Worm (Caenorhabditis elegans) whole organism, L2 larva: ENCODE measurements around the gene rpl-7A.

Experiments used
- C34F6.9 ChIP-seq: fragments of 150-350 bp; optimal IDR thresholded peaks from 2 replicates; lab custom pipeline; 2014; ENCODE audit warnings: missing biosample characterization, missing genetic modification characterization
- F13H6.1 ChIP-seq: sonication (generic microtip); optimal IDR thresholded peaks from 2 replicates; lab custom pipeline; 2016; ENCODE audit warnings: missing genetic modification characterization, missing compliant biosample characterization
- R02D3.7 ChIP-seq: fragments of 150-350 bp; optimal IDR thresholded peaks from 2 replicates; lab custom pipeline; 2014; ENCODE audit warnings: missing biosample characterization, missing genetic modification characterization
- ZK546.5 ChIP-seq: sonication (generic microtip); optimal IDR thresholded peaks from 2 replicates; lab custom pipeline; 2017; ENCODE audit warnings: missing biosample characterization, missing genetic modification characterization
- alr-1 ChIP-seq: fragments of 150-350 bp; optimal IDR thresholded peaks from 2 replicates; lab custom pipeline; 2014; ENCODE audit warnings: missing biosample characterization, missing genetic modification characterization
- aly-2 ChIP-seq: fragments of 150-350 bp; optimal IDR thresholded peaks from 2 replicates; lab custom pipeline; 2014; ENCODE audit warnings: missing biosample characterization, missing genetic modification characterization
- ama-1 ChIP-seq: fragments of 150-350 bp; optimal IDR thresholded peaks from 2 replicates; lab custom pipeline; 2018; ENCODE audit warnings: inconsistent platforms
- blmp-1 ChIP-seq: sonication (generic microtip); optimal IDR thresholded peaks from 2 replicates; lab custom pipeline; 2017; ENCODE audit warnings: missing genetic modification characterization, mild to moderate bottlenecking, missing compliant biosample characterization, antibody characterized with exemption, moderate library complexity; ENCODE audit not compliant: insufficient read depth
- ceh-82 ChIP-seq: fragments of 150-350 bp; optimal IDR thresholded peaks from 2 replicates; lab custom pipeline; 2014; ENCODE audit warnings: missing biosample characterization, missing genetic modification characterization
- crh-2 ChIP-seq: sonication (generic microtip); optimal IDR thresholded peaks from 2 replicates; lab custom pipeline; 2017; ENCODE audit warnings: missing biosample characterization, missing genetic modification characterization
- dmd-4 ChIP-seq: sonication (generic microtip); optimal IDR thresholded peaks from 2 replicates; lab custom pipeline; 2017; ENCODE audit warnings: missing biosample characterization, missing genetic modification characterization
- egl-27 ChIP-seq: sonication (generic microtip); optimal IDR thresholded peaks from 3 replicates; lab custom pipeline; 2017; ENCODE audit warnings: missing biosample characterization, missing genetic modification reagents, missing genetic modification characterization
- elt-1 ChIP-seq: fragments of 150-350 bp; optimal IDR thresholded peaks from 2 replicates; lab custom pipeline; 2014; ENCODE audit warnings: missing biosample characterization, missing genetic modification characterization
- elt-3 ChIP-seq: sonication (generic microtip); optimal IDR thresholded peaks from 2 replicates; lab custom pipeline; 2017; ENCODE audit warnings: missing biosample characterization, missing genetic modification characterization
- gmeb-1 ChIP-seq: fragments of 150-350 bp; optimal IDR thresholded peaks from 2 replicates; lab custom pipeline; 2014; ENCODE audit warnings: missing biosample characterization, missing genetic modification characterization
- lin-11 ChIP-seq: fragments of 150-350 bp; sonication (generic microtip); optimal IDR thresholded peaks from 2 replicates; lab custom pipeline; 2014; ENCODE audit warnings: missing biosample characterization, missing genetic modification characterization, inconsistent platforms, mixed read lengths
- lin-13 ChIP-seq: fragments of 150-350 bp; optimal IDR thresholded peaks from 2 replicates; lab custom pipeline; 2014; ENCODE audit warnings: missing biosample characterization, missing genetic modification reagents, missing genetic modification characterization
- lin-39 ChIP-seq: fragments of 150-350 bp; optimal IDR thresholded peaks from 2 replicates; lab custom pipeline; 2014; ENCODE audit warnings: missing biosample characterization, missing genetic modification reagents, missing genetic modification characterization
- lsy-2 ChIP-seq, 2 experiments: fragments of 150-350 bp in 1 of 2; sonication (generic microtip) in 1 of 2; optimal IDR thresholded peaks; 2 replicates each; lab custom pipeline; 2014 to 2017; ENCODE audit warnings: missing biosample characterization in 2 of 2, missing genetic modification characterization in 2 of 2
- mab-5 ChIP-seq: fragments of 150-350 bp; optimal IDR thresholded peaks from 2 replicates; lab custom pipeline; 2014; ENCODE audit warnings: missing biosample characterization, missing genetic modification characterization
- mbf-1 ChIP-seq: sonication (generic microtip); optimal IDR thresholded peaks from 2 replicates; lab custom pipeline; 2017; ENCODE audit warnings: missing biosample characterization, missing genetic modification characterization
- mdl-1 ChIP-seq, 2 experiments: fragments of 150-350 bp in 1 of 2; sonication (generic microtip) in 1 of 2; optimal IDR thresholded peaks; 2 replicates each; lab custom pipeline; 2017; ENCODE audit warnings: missing biosample characterization in 2 of 2, missing genetic modification characterization in 2 of 2
- nhr-10 ChIP-seq: sonication (generic microtip); optimal IDR thresholded peaks from 2 replicates; lab custom pipeline; 2017; ENCODE audit warnings: missing biosample characterization, missing genetic modification characterization
- nhr-11 ChIP-seq: fragments of 150-350 bp; optimal IDR thresholded peaks from 2 replicates; lab custom pipeline; 2014; ENCODE audit warnings: missing biosample characterization, missing genetic modification characterization
- nhr-12 ChIP-seq: fragments of 150-350 bp; optimal IDR thresholded peaks from 2 replicates; lab custom pipeline; 2014; ENCODE audit warnings: missing biosample characterization, missing genetic modification characterization
- nhr-129 ChIP-seq: fragments of 150-350 bp; optimal IDR thresholded peaks from 2 replicates; lab custom pipeline; 2014; ENCODE audit warnings: missing biosample characterization, missing genetic modification characterization
- nhr-21 ChIP-seq: fragments of 150-350 bp; optimal IDR thresholded peaks from 2 replicates; lab custom pipeline; 2014; ENCODE audit warnings: missing biosample characterization, missing genetic modification characterization
- nhr-23 ChIP-seq: fragments of 150-350 bp; optimal IDR thresholded peaks from 2 replicates; lab custom pipeline; 2014; ENCODE audit warnings: missing biosample characterization, missing genetic modification reagents, missing genetic modification characterization
- nhr-237 ChIP-seq: fragments of 150-350 bp; optimal IDR thresholded peaks from 2 replicates; lab custom pipeline; 2014; ENCODE audit warnings: missing biosample characterization, missing genetic modification characterization
- nhr-25 ChIP-seq: fragments of 150-350 bp; sonication (generic microtip); optimal IDR thresholded peaks from 3 replicates; lab custom pipeline; 2014; ENCODE audit warnings: missing biosample characterization, missing genetic modification characterization
- nhr-6 ChIP-seq: fragments of 150-350 bp; optimal IDR thresholded peaks from 2 replicates; lab custom pipeline; 2014; ENCODE audit warnings: missing biosample characterization, missing genetic modification characterization
- nhr-77 ChIP-seq: fragments of 150-350 bp; optimal IDR thresholded peaks from 2 replicates; lab custom pipeline; 2014; ENCODE audit warnings: missing biosample characterization, missing genetic modification characterization
- peb-1 ChIP-seq: fragments of 150-350 bp; optimal IDR thresholded peaks from 2 replicates; lab custom pipeline; 2014; ENCODE audit warnings: missing biosample characterization, missing genetic modification characterization
- sem-4 ChIP-seq: fragments of 150-350 bp; optimal IDR thresholded peaks from 2 replicates; lab custom pipeline; 2014; ENCODE audit warnings: missing biosample characterization, missing genetic modification reagents, missing genetic modification characterization
- skn-1 ChIP-seq: sonication (generic microtip); optimal IDR thresholded peaks from 2 replicates; lab custom pipeline; 2017; ENCODE audit warnings: missing biosample characterization, missing genetic modification characterization
- sma-3 ChIP-seq: sonication (generic microtip); optimal IDR thresholded peaks from 2 replicates; lab custom pipeline; 2016; ENCODE audit warnings: missing genetic modification reagents, missing genetic modification characterization, missing compliant biosample characterization
- sma-9 ChIP-seq, 2 experiments: fragments of 150-350 bp in 1 of 2; sonication (generic microtip) in 1 of 2; optimal IDR thresholded peaks; 2 replicates each; lab custom pipeline; 2014 to 2016; ENCODE audit warnings: missing genetic modification characterization in 2 of 2, mild to moderate bottlenecking in 1 of 2, missing biosample characterization in 1 of 2, missing compliant biosample characterization in 1 of 2, missing genetic modification reagents in 1 of 2, moderate library complexity in 1 of 2
- snpc-4 ChIP-seq: fragments of 150-350 bp; optimal IDR thresholded peaks from 2 replicates; lab custom pipeline; 2014; ENCODE audit warnings: missing biosample characterization, missing genetic modification characterization
- unc-39 ChIP-seq: fragments of 150-350 bp; optimal IDR thresholded peaks from 2 replicates; lab custom pipeline; 2014; ENCODE audit warnings: missing biosample characterization, missing genetic modification characterization
- unc-55 ChIP-seq: fragments of 150-350 bp; sonication (generic microtip); optimal IDR thresholded peaks from 3 replicates; lab custom pipeline; 2014; ENCODE audit warnings: missing biosample characterization, missing genetic modification reagents, missing genetic modification characterization
- zag-1 ChIP-seq: fragments of 150-350 bp; optimal IDR thresholded peaks from 2 replicates; lab custom pipeline; 2014; ENCODE audit warnings: missing biosample characterization, missing genetic modification characterization
- ztf-1 ChIP-seq: fragments of 200-800 bp; sonication (Bioruptor generic); conservative IDR thresholded peaks from 2 replicates; pipeline ENCODE4 v1.3.6; 2022; ENCODE audit warnings: missing genetic modification characterization, missing compliant biosample characterization
- ztf-11 ChIP-seq: sonication (generic microtip); optimal IDR thresholded peaks from 2 replicates; lab custom pipeline; 2017; ENCODE audit warnings: missing biosample characterization, missing genetic modification characterization
- ztf-4 ChIP-seq: fragments of 150-350 bp; optimal IDR thresholded peaks from 2 replicates; lab custom pipeline; 2014; ENCODE audit warnings: missing biosample characterization, missing genetic modification characterization

rpl-7A gene

ce11 chrIV:4399418-4400136 lies 9.2 kb upstream of the rpl-7A start:
- TF ChIP-seq nhr-21 (no peak), unc-55 (GFP tag; lab: Kevin White, UChicago) (no peak), alr-1 (tag; lab: Kevin White, UChicago) (no peak), ztf-4 (tag; lab: Kevin White, UChicago) (no peak), F13H6.1 (tag; lab: Kevin White, UChicago) (peak; percentile 53), nhr-10 (no peak), nhr-12 (tag; lab: Kevin White, UChicago) (no peak), blmp-1 (tag; lab: Kevin White, UChicago) (peak; percentile 94), nhr-25 (tag; lab: Kevin White, UChicago) (peak; percentile 47), zag-1 (tag; lab: Kevin White, UChicago) (no peak), lin-11 (tag; lab: Kevin White, UChicago) (no peak), lin-39 (tag; lab: Kevin White, UChicago) (no peak), sma-9 (GFP tag; optimal IDR thresholded peaks at IDR 0.05; lab: Kevin White, UChicago) (no peak), sma-9 (tag; optimal IDR thresholded peaks at IDR 0.05; lab: Kevin White, UChicago) (no peak), egl-27 (tag; lab: Kevin White, UChicago) (no peak), ama-1 (lab: Kevin White, UChicago) (no peak), mbf-1 (tag; lab: Kevin White, UChicago) (no peak), nhr-11 (no peak), sma-3 (GFP tag; lab: Kevin White, UChicago) (no peak), dmd-4 (tag; lab: Kevin White, UChicago) (no peak), snpc-4 (tag; lab: Kevin White, UChicago) (no peak)

DNA sequence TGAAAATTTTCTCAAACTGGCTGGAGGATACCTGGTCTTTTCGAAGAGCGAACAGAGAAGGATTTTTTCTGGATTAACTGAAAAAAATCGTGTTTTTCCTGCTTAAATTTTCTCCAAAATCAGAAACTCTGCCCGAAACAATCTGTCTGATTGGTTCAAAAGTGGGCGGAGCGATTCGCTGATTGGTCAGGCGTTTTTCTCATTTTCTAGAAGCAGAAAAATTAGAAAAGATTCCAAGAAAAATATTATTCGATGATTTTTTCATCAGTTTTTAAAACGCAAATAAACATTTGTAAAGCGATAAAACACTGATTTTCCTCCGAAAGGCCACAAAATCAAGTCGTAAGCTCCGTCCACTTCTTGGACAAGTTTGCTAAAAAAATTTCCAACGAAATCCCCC lies 8.5 kb upstream of the rpl-7A start:
- TF ChIP-seq crh-2 (no peak), sem-4 (tag; lab: Kevin White, UChicago) (no peak), nhr-77 (tag; lab: Kevin White, UChicago) (no peak), R02D3.7 (no peak), ztf-4 (tag; lab: Kevin White, UChicago) (no peak), nhr-6 (tag; lab: Kevin White, UChicago) (no peak), ceh-82 (tag; lab: Kevin White, UChicago) (no peak), nhr-21 (no peak), skn-1 (tag; lab: Kevin White, UChicago) (no peak), nhr-129 (no peak), lin-13 (GFP tag; lab: Kevin White, UChicago) (no peak), ZK546.5 (tag; lab: Kevin White, UChicago) (no peak), alr-1 (tag; lab: Kevin White, UChicago) (no peak), ztf-11 (tag; lab: Kevin White, UChicago) (no peak), mbf-1 (tag; lab: Kevin White, UChicago) (no peak), nhr-10 (no peak), sma-9 (GFP tag; optimal IDR thresholded peaks at IDR 0.05; lab: Kevin White, UChicago) (no peak), sma-9 (tag; optimal IDR thresholded peaks at IDR 0.05; lab: Kevin White, UChicago) (no peak), nhr-12 (tag; lab: Kevin White, UChicago) (no peak), mdl-1 (tag; optimal IDR thresholded peaks at IDR 0.05; lab: Kevin White, UChicago) (no peak)

DNA sequence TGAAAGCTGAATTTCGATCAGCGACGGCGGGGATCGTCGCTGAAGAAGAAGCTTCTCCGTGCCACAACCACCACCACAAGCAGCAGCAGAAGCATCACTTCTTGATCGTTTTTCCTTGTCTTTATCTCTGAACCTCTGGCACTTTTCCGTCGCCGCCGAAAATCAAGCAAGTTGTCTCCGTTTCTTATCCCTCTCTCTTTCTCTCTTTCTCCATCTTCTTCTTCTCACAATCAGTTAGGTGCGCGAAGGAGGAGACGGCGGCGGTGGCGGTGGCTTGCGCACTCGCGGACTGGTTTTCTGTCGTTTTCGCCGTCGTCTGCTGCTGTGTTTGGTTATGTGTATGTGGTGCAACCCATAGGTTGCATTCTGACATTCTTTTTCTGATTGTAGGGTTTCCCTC lies 8.0 kb upstream of the rpl-7A start:
- no peak for TF ChIP-seq mab-5 (tag; lab: Kevin White, UChicago)
- TF ChIP-seq unc-55 (GFP tag; lab: Kevin White, UChicago) = peak; percentile 16
- TF ChIP-seq nhr-129 = peak; percentile 2
- peak; percentile 26 for TF ChIP-seq sma-9 (GFP tag; optimal IDR thresholded peaks at IDR 0.05; lab: Kevin White, UChicago)
- no peak for TF ChIP-seq sma-9 (tag; optimal IDR thresholded peaks at IDR 0.05; lab: Kevin White, UChicago)
- TF ChIP-seq ztf-1 (GFP tag; lab: Robert Waterston, UW) = no peak
- no peak for TF ChIP-seq elt-3 (tag; lab: Kevin White, UChicago)
- no peak for TF ChIP-seq R02D3.7
- no peak for TF ChIP-seq snpc-4 (tag; lab: Kevin White, UChicago)
- no peak for TF ChIP-seq nhr-11
- TF ChIP-seq nhr-10 = no peak
- TF ChIP-seq lin-11 (tag; lab: Kevin White, UChicago) = no peak
- TF ChIP-seq F13H6.1 (tag; lab: Kevin White, UChicago) = peak; percentile 51
- TF ChIP-seq blmp-1 (tag; lab: Kevin White, UChicago) = peak; percentile 38
- no peak for TF ChIP-seq unc-39 (tag; lab: Kevin White, UChicago)
- TF ChIP-seq aly-2 (tag; lab: Kevin White, UChicago) = no peak
- no peak for TF ChIP-seq dmd-4 (tag; lab: Kevin White, UChicago)
- TF ChIP-seq elt-1 (tag; lab: Kevin White, UChicago) = no peak
- no peak for TF ChIP-seq nhr-237 (tag; lab: Kevin White, UChicago)
- TF ChIP-seq lin-13 (GFP tag; lab: Kevin White, UChicago) = no peak
- TF ChIP-seq lin-39 (tag; lab: Kevin White, UChicago) = no peak
- no peak for TF ChIP-seq C34F6.9 (tag; lab: Kevin White, UChicago)
- no peak for TF ChIP-seq peb-1
- no peak for TF ChIP-seq skn-1 (tag; lab: Kevin White, UChicago)
- no peak for TF ChIP-seq ztf-4 (tag; lab: Kevin White, UChicago)
- TF ChIP-seq ZK546.5 (tag; lab: Kevin White, UChicago) = no peak
- no peak for TF ChIP-seq zag-1 (tag; lab: Kevin White, UChicago)
- TF ChIP-seq sem-4 (tag; lab: Kevin White, UChicago) = no peak
- TF ChIP-seq nhr-77 (tag; lab: Kevin White, UChicago) = no peak
- no peak for TF ChIP-seq lsy-2 (tag; optimal IDR thresholded peaks at IDR 0.05; lab: Kevin White, UChicago)
- peak; percentile 53 for TF ChIP-seq nhr-25 (tag; lab: Kevin White, UChicago)
- TF ChIP-seq mbf-1 (tag; lab: Kevin White, UChicago) = no peak
- no peak for TF ChIP-seq gmeb-1
- TF ChIP-seq sma-3 (GFP tag; lab: Kevin White, UChicago) = no peak
- no peak for TF ChIP-seq egl-27 (tag; lab: Kevin White, UChicago)
- TF ChIP-seq ama-1 (lab: Kevin White, UChicago) = no peak
- no peak for TF ChIP-seq nhr-23 (tag; lab: Kevin White, UChicago)
